Fruit fly (Drosophila melanogaster): Measurements from ENCODE around the gene SLIRP1.

DNA sequence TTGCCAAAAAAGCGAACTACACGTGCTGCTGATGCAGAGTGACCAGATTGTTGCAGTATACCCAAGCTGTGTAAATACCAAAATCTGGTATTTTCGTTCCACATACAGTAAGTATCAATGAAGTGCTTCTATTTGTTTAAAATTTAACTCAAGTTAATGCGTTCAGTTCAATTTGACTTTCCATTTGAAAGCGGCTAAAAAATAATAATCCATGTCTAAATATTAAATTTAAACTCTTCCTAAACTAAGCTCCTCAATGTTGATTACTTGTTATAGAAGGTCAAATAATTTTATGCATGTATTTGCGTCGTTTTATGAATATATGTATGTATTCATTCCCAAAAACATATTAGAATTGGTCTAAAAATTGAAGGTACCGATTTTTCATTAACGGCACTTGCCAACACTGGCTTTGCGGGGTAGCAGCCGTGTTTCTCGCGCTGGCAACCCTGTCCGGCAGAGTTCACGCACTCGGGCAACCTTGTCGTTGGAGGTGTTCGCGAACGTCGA is 30.8 kb upstream of the SLIRP1 start, which contains the start of the genes peng and sol:
- TF ChIP-seq ken (GFP tag; IDR thresholded peaks at IDR 0.05) (0 out of 3 replicates have a peak, but pooled peaks have one; percentile 38), bcd (GFP tag; optimal IDR thresholded peaks at IDR 0.05) (peak; percentile 70), D (optimal IDR thresholded peaks at IDR 0.05) (no peak), D (GFP tag; optimal IDR thresholded peaks at IDR 0.05) (peak; percentile 44), ssp (GFP tag; IDR thresholded peaks at IDR 0.05) (peak; percentile 51; the same call in 1 of the 2 replicates), hth (optimal IDR thresholded peaks at IDR 0.05) (no peak), lola (GFP tag; optimal IDR thresholded peaks at IDR 0.05) (peak in 1 of 3 experiments; percentile 66), pan (optimal IDR thresholded peaks at IDR 0.05) (no peak), pan (GFP tag; optimal IDR thresholded peaks at IDR 0.05 in 1 of 2, IDR thresholded peaks at IDR 0.05 in 1 of 2) (peak in 1 of 2 experiments; percentile 61), slbo (GFP tag; IDR thresholded peaks at IDR 0.05) (peak; percentile 76), Neu2 (GFP tag; optimal IDR thresholded peaks at IDR 0.05; ENCODE audit: borderline replicate concordance) (no peak), sens-2 (GFP tag; IDR thresholded peaks at IDR 0.05) (0 out of 2 replicates have a peak, but pooled peaks have one; percentile 4), CG6791 (GFP tag; IDR thresholded peaks at IDR 0.05; ENCODE audit: partially characterized antibody) (peak; percentile 73), Bdp1 (GFP tag; optimal IDR thresholded peaks at IDR 0.05) (peak; percentile 42)

Data from whole organism, embryonic.